Fruit fly (Drosophila melanogaster) whole organism, embryonic: ENCODE measurements around the gene CG9992.
A peak's percentile ranks its signal among the peaks of the same experiment; 100 is the strongest.

Experiments used
- Ada2b ChIP-seq: fragments of 200-800 bp; sonication (Bioruptor generic); IDR thresholded peaks from 2 replicates; pipeline ENCODE4 v1.3.6; 2022; ENCODE audit warnings: missing biosample characterization, missing genetic modification characterization
- Aef1 ChIP-seq: fragments of 200-800 bp; sonication (Bioruptor generic); IDR thresholded peaks from 3 replicates; pipeline ENCODE4 v1.3.6; 2022; ENCODE audit warnings: missing biosample characterization, missing genetic modification characterization
- B-H1 ChIP-seq: fragments of 200-800 bp; sonication (Bioruptor generic); IDR thresholded peaks from 3 replicates; pipeline ENCODE4 v1.3.6; 2022; ENCODE audit warnings: missing biosample characterization, missing genetic modification characterization
- BEAF-32 ChIP-seq: fragments of 200-800 bp; sonication (Bioruptor generic); optimal IDR thresholded peaks from 3 replicates; lab custom pipeline; 2017; ENCODE audit warnings: missing biosample characterization, missing genetic modification characterization, mild to moderate bottlenecking, moderate library complexity, missing genetic modification reagents
- CG10209 ChIP-seq: fragments of 200-800 bp; sonication (Bioruptor generic); optimal IDR thresholded peaks from 3 replicates; lab custom pipeline; 2017; ENCODE audit warnings: missing biosample characterization, mild to moderate bottlenecking, missing genetic modification characterization, missing genetic modification reagents
- CG12299 ChIP-seq: fragments of 200-800 bp; sonication (Bioruptor generic); optimal IDR thresholded peaks from 2 replicates; lab custom pipeline; 2018; ENCODE audit warnings: missing biosample characterization, mild to moderate bottlenecking, missing genetic modification characterization
- CG13123 ChIP-seq: fragments of 200-800 bp; sonication (Bioruptor generic); optimal IDR thresholded peaks from 2 replicates; lab custom pipeline; 2016; ENCODE audit warnings: missing biosample characterization, missing genetic modification characterization
- CG13287 ChIP-seq: fragments of 200-800 bp; sonication (Bioruptor generic); IDR thresholded peaks from 2 replicates; pipeline ENCODE4 v1.3.6; 2022; ENCODE audit warnings: missing biosample characterization, missing genetic modification characterization; ENCODE audit not compliant: partially characterized antibody
- CG14710 ChIP-seq: fragments of 200-800 bp; sonication (Bioruptor generic); optimal IDR thresholded peaks from 3 replicates; lab custom pipeline; 2019; ENCODE audit warnings: missing biosample characterization, mild to moderate bottlenecking, missing genetic modification characterization, moderate library complexity
- CG14860 ChIP-seq: fragments of 200-800 bp; sonication (Bioruptor generic); IDR thresholded peaks from 3 replicates; pipeline ENCODE4 v1.3.6; 2022; ENCODE audit warnings: missing biosample characterization, missing genetic modification characterization; ENCODE audit not compliant: partially characterized antibody
- CG15479 ChIP-seq: fragments of 200-800 bp; sonication (Bioruptor generic); optimal IDR thresholded peaks from 3 replicates; lab custom pipeline; 2019; ENCODE audit warnings: missing biosample characterization, mild to moderate bottlenecking, missing genetic modification characterization, moderate library complexity
- CG16863 ChIP-seq: fragments of 200-800 bp; sonication (Bioruptor generic); optimal IDR thresholded peaks from 3 replicates; lab custom pipeline; 2016; ENCODE audit warnings: missing biosample characterization, missing genetic modification characterization
- CG17385 ChIP-seq: fragments of 200-800 bp; sonication (Bioruptor generic); optimal IDR thresholded peaks from 3 replicates; lab custom pipeline; 2018; ENCODE audit warnings: missing biosample characterization, mild to moderate bottlenecking, missing genetic modification characterization
- CG17829 ChIP-seq: fragments of 200-800 bp; optimal IDR thresholded peaks from 2 replicates; lab custom pipeline; 2019; ENCODE audit warnings: missing biosample characterization, mild to moderate bottlenecking, missing genetic modification characterization, moderate library complexity
- CG1832 ChIP-seq: fragments of 200-800 bp; sonication (Bioruptor generic); optimal IDR thresholded peaks from 2 replicates; lab custom pipeline; 2017; ENCODE audit warnings: missing biosample characterization, mild to moderate bottlenecking, missing genetic modification characterization, inconsistent platforms
- CG30403 ChIP-seq: fragments of 200-800 bp; sonication (Bioruptor generic); optimal IDR thresholded peaks from 3 replicates; lab custom pipeline; 2016; ENCODE audit warnings: missing biosample characterization, missing genetic modification characterization
- CG3407 ChIP-seq: fragments of 200-800 bp; sonication (Bioruptor generic); optimal IDR thresholded peaks from 2 replicates; lab custom pipeline; 2018; ENCODE audit warnings: missing biosample characterization, mild to moderate bottlenecking, missing genetic modification characterization
- CG4854 ChIP-seq: fragments of 200-800 bp; sonication (Bioruptor generic); optimal IDR thresholded peaks from 2 replicates; lab custom pipeline; 2016; ENCODE audit warnings: missing biosample characterization, missing genetic modification characterization, inconsistent platforms
- CG5180 ChIP-seq: fragments of 200-800 bp; sonication (Bioruptor generic); optimal IDR thresholded peaks from 3 replicates; lab custom pipeline; 2017; ENCODE audit warnings: missing biosample characterization, missing genetic modification characterization, mild to moderate bottlenecking, moderate library complexity, missing genetic modification reagents
- CG6272 ChIP-seq: fragments of 200-800 bp; sonication (Bioruptor generic); IDR thresholded peaks from 2 replicates; pipeline ENCODE4 v1.3.6; 2022; ENCODE audit warnings: missing biosample characterization, missing genetic modification characterization
- CG7271 ChIP-seq: fragments of 200-800 bp; sonication (Bioruptor generic); optimal IDR thresholded peaks from 2 replicates; lab custom pipeline; 2018; ENCODE audit warnings: missing biosample characterization, mild to moderate bottlenecking, missing genetic modification characterization, moderate library complexity
- Dek ChIP-seq: fragments of 200-800 bp; sonication (Bioruptor generic); optimal IDR thresholded peaks from 3 replicates; lab custom pipeline; 2019; ENCODE audit warnings: missing biosample characterization, mild to moderate bottlenecking, missing genetic modification characterization, moderate library complexity
- Doc2 ChIP-seq: fragments of 200-800 bp; sonication (Bioruptor generic); IDR thresholded peaks from 2 replicates; pipeline ENCODE4 v1.3.6; 2022; ENCODE audit warnings: missing biosample characterization, missing genetic modification characterization
- ERR ChIP-seq: fragments of 200-800 bp; sonication (Bioruptor generic); optimal IDR thresholded peaks from 2 replicates; lab custom pipeline; 2016; ENCODE audit warnings: missing biosample characterization, missing genetic modification characterization
- Elba2 ChIP-seq: fragments of 200-800 bp; sonication (Bioruptor generic); optimal IDR thresholded peaks from 3 replicates; lab custom pipeline; 2016; ENCODE audit warnings: missing biosample characterization, missing genetic modification characterization
- HHEX ChIP-seq: fragments of 200-800 bp; sonication (Bioruptor generic); optimal IDR thresholded peaks from 3 replicates; lab custom pipeline; 2017; ENCODE audit warnings: missing biosample characterization, mild to moderate bottlenecking, missing genetic modification characterization, missing genetic modification reagents
- Nf-YC ChIP-seq: fragments of 200-800 bp; optimal IDR thresholded peaks from 3 replicates; lab custom pipeline; 2019; ENCODE audit warnings: missing biosample characterization, mild to moderate bottlenecking, missing genetic modification characterization, moderate library complexity
- Poxn ChIP-seq: fragments of 200-800 bp; sonication (Bioruptor generic); IDR thresholded peaks from 2 replicates; pipeline ENCODE4 v1.3.6; 2022; ENCODE audit warnings: missing biosample characterization, missing genetic modification characterization
- Ravus ChIP-seq: fragments of 200-800 bp; sonication (Bioruptor generic); IDR thresholded peaks from 2 replicates; pipeline ENCODE4 v1.3.6; 2022; ENCODE audit warnings: missing biosample characterization, missing genetic modification characterization
- Tbp ChIP-seq: fragments of >200 bp; optimal IDR thresholded peaks from 2 replicates; lab custom pipeline; 2018; ENCODE audit warnings: missing biosample characterization, missing genetic modification characterization
- Vsx1 ChIP-seq: fragments of 200-800 bp; sonication (Bioruptor generic); optimal IDR thresholded peaks from 2 replicates; lab custom pipeline; 2017; ENCODE audit warnings: missing biosample characterization, mild to moderate bottlenecking, missing genetic modification characterization, missing genetic modification reagents
- ara ChIP-seq: fragments of 200-800 bp; sonication (Bioruptor generic); IDR thresholded peaks from 2 replicates; pipeline ENCODE4 v1.3.6; 2022; ENCODE audit warnings: missing biosample characterization, missing genetic modification characterization
- caup ChIP-seq: fragments of 200-800 bp; sonication (Bioruptor generic); optimal IDR thresholded peaks from 3 replicates; lab custom pipeline; 2017; ENCODE audit warnings: missing biosample characterization, mild to moderate bottlenecking, missing genetic modification characterization, moderate library complexity; ENCODE audit not compliant: severe bottlenecking
- ci ChIP-seq: fragments of 200-800 bp; sonication (Bioruptor generic); IDR thresholded peaks from 3 replicates; pipeline ENCODE4 v1.3.6; 2022; ENCODE audit warnings: missing biosample characterization, missing genetic modification characterization
- croc ChIP-seq: fragments of 200-800 bp; sonication (Bioruptor generic); conservative IDR thresholded peaks from 3 replicates; pipeline ENCODE4 v1.3.6; 2022; ENCODE audit warnings: missing biosample characterization, missing genetic modification characterization
- crol ChIP-seq: fragments of 200-800 bp; sonication (Bioruptor generic); IDR thresholded peaks from 2 replicates; pipeline ENCODE4 v1.3.6; 2022; ENCODE audit warnings: missing biosample characterization, missing genetic modification characterization
- esg ChIP-seq: fragments of 200-800 bp; sonication (Bioruptor generic); conservative IDR thresholded peaks from 2 replicates; pipeline ENCODE4 v1.3.6; 2022; ENCODE audit warnings: missing biosample characterization, missing genetic modification characterization
- fd3F ChIP-seq: fragments of 200-800 bp; sonication (Bioruptor generic); optimal IDR thresholded peaks from 2 replicates; lab custom pipeline; 2018; ENCODE audit warnings: missing biosample characterization, mild to moderate bottlenecking, missing genetic modification characterization, moderate library complexity
- insv ChIP-seq, 2 experiments: fragments of 200-800 bp; sonication (Bioruptor generic); optimal IDR thresholded peaks; 3 replicates each; lab custom pipeline; 2016 to 2018; ENCODE audit warnings: missing biosample characterization in 2 of 2, missing genetic modification characterization in 2 of 2
- jing ChIP-seq: fragments of 200-800 bp; sonication (Bioruptor generic); optimal IDR thresholded peaks from 2 replicates; lab custom pipeline; 2018; ENCODE audit warnings: missing biosample characterization, mild to moderate bottlenecking, missing genetic modification characterization
- ken ChIP-seq: fragments of 200-800 bp; sonication (Bioruptor generic); IDR thresholded peaks from 3 replicates; pipeline ENCODE4 v1.3.6; 2022; ENCODE audit warnings: missing biosample characterization, missing genetic modification characterization
- pfk ChIP-seq: fragments of 200-800 bp; sonication (Bioruptor generic); optimal IDR thresholded peaks from 2 replicates; lab custom pipeline; 2018; ENCODE audit warnings: missing biosample characterization, mild to moderate bottlenecking, missing genetic modification characterization, moderate library complexity
- phol ChIP-seq: fragments of 200-800 bp; sonication (Bioruptor generic); optimal IDR thresholded peaks from 3 replicates; lab custom pipeline; 2018; ENCODE audit warnings: missing biosample characterization, mild to moderate bottlenecking, missing genetic modification characterization, moderate library complexity
- schlank ChIP-seq: fragments of 200-800 bp; sonication (Bioruptor generic); optimal IDR thresholded peaks from 2 replicates; lab custom pipeline; 2018; ENCODE audit warnings: missing biosample characterization, mild to moderate bottlenecking, missing genetic modification characterization
- seq ChIP-seq: fragments of 200-800 bp; sonication (Bioruptor generic); IDR thresholded peaks from 2 replicates; pipeline ENCODE4 v1.3.6; 2022; ENCODE audit warnings: missing biosample characterization, missing genetic modification characterization
- slbo ChIP-seq: fragments of 200-800 bp; sonication (Bioruptor generic); IDR thresholded peaks from 2 replicates; pipeline ENCODE4 v1.3.6; 2022; ENCODE audit warnings: missing biosample characterization, missing genetic modification characterization
- sr ChIP-seq: fragments of 200-800 bp; sonication (Bioruptor generic); IDR thresholded peaks from 3 replicates; pipeline ENCODE4 v1.3.6; 2022; ENCODE audit warnings: missing biosample characterization, missing genetic modification characterization
- tin ChIP-seq: fragments of 200-800 bp; sonication (Bioruptor generic); optimal IDR thresholded peaks from 3 replicates; lab custom pipeline; 2016; ENCODE audit warnings: missing biosample characterization, missing genetic modification characterization
- trem ChIP-seq: fragments of 200-800 bp; optimal IDR thresholded peaks from 3 replicates; lab custom pipeline; 2019; ENCODE audit warnings: missing biosample characterization, mild to moderate bottlenecking, missing genetic modification characterization, moderate library complexity
- usp ChIP-seq: fragments of >200 bp; optimal IDR thresholded peaks from 2 replicates; lab custom pipeline; 2017; ENCODE audit warnings: missing biosample characterization, missing genetic modification characterization

The CG9992 gene

DNA sequence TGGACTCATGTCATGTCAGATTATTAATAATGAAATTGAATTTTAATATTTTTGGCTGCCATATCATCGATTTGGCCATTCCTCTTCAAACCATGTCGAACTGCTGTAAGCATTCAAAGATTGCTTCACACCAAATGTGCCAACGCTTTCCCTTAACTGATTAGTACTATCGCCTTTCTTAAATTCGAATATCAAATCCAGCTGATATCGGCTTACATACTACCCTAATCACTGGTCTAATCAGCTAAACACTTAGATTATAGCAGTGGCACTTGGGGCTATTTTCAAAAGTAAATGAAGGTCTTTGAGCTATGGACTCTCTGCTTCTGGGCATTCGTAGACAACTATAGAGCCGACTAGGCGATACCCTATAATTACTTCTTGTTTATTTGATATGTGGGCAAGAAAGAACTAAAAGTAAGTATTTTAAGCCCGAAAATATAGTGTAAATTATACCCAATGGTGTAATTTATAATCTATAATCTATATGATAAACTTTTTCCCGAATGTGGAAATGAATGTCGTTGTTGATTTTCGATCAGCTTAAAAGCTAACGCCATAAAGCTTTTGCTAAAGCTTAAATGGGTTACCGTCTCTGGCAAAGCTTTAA is 19.2 kb upstream of the CG9992 start (continued):
- TF ChIP-seq esg (GFP tag; lab: Robert Waterston, UW) (peak; percentile 69), HHEX (GFP tag; lab: Kevin White, UChicago) (peak; percentile 77), CG30403 (peak; percentile 78), ken (GFP tag; lab: Robert Waterston, UW) (0 out of 3 replicates have a peak, but pooled peaks have one; percentile 37), seq (peak; percentile 78), CG17385 (GFP tag; lab: Kevin White, UChicago) (peak; percentile 68), fd3F (peak; percentile 77), CG17829 (tag; lab: Kevin White, UChicago) (no peak), phol (tag; lab: Kevin White, UChicago) (peak; percentile 74), crol (no peak), croc (GFP tag; lab: Robert Waterston, UW) (no peak), Aef1 (GFP tag; lab: Robert Waterston, UW) (peak; percentile 73), Ada2b (GFP tag; lab: Robert Waterston, UW) (peak; percentile 85), B-H1 (GFP tag; lab: Robert Waterston, UW) (peak; percentile 64; the same call in 2 of the 3 replicates), CG13287 (no peak; the same call in 1 of the 2 replicates), caup (peak; percentile 79), ara (GFP tag; lab: Robert Waterston, UW) (peak; percentile 62), CG15479 (GFP tag; lab: Kevin White, UChicago) (no peak), CG5180 (peak; percentile 22), ci (GFP tag; lab: Robert Waterston, UW) (peak; percentile 84), CG14860 (GFP tag; lab: Robert Waterston, UW) (no peak), CG13123 (GFP tag; lab: Kevin White, UChicago) (no peak), Nf-YC (no peak), CG1832 (GFP tag; lab: Kevin White, UChicago) (no peak), ERR (GFP tag; lab: Kevin White, UChicago) (peak; percentile 26), jing (GFP tag; lab: Kevin White, UChicago) (peak; percentile 49), CG7271 (tag; lab: Kevin White, UChicago) (no peak), Ravus (peak; percentile 42; the same call in 1 of the 2 replicates), Poxn (GFP tag; lab: Robert Waterston, UW) (peak; percentile 17; the same call in 1 of the 2 replicates), CG10209 (GFP tag; lab: Kevin White, UChicago) (peak; percentile 82), CG3407 (GFP tag; lab: Kevin White, UChicago) (peak; percentile 38), Doc2 (GFP tag; lab: Robert Waterston, UW) (no peak), trem (peak; percentile 22), sr (GFP tag; lab: Robert Waterston, UW) (peak; percentile 38; the same call in 1 of the 3 replicates), Elba2 (GFP tag; lab: Kevin White, UChicago) (no peak), CG12299 (tag; lab: Kevin White, UChicago) (peak; percentile 46), CG6272 (peak; percentile 60; the same call in 1 of the 2 replicates), pfk (GFP tag; lab: Kevin White, UChicago) (no peak), Tbp (GFP tag; lab: Kevin White, UChicago) (no peak), Vsx1 (GFP tag; lab: Kevin White, UChicago) (no peak), usp (GFP tag; lab: Kevin White, UChicago) (no peak), BEAF-32 (GFP tag; lab: Kevin White, UChicago) (no peak), CG14710 (tag; lab: Kevin White, UChicago) (peak; percentile 28), CG4854 (GFP tag; lab: Kevin White, UChicago) (no peak), insv (GFP tag; optimal IDR thresholded peaks at IDR 0.05; lab: Kevin White, UChicago) (no peak), Dek (tag; lab: Kevin White, UChicago) (peak; percentile 84), tin (GFP tag; lab: Kevin White, UChicago) (peak; percentile 58), schlank (tag; lab: Kevin White, UChicago) (peak; percentile 48), slbo (GFP tag; lab: Robert Waterston, UW) (peak; percentile 85), CG16863 (GFP tag; lab: Kevin White, UChicago) (peak; percentile 28)
